Worm (Caenorhabditis elegans) whole organism, mixed stage, embryonic: ENCODE measurements around the gene clec-62.

Experiments
- M03D4.4 ChIP-seq: sonication (generic microtip); optimal IDR thresholded peaks from 2 replicates; lab custom pipeline; 2017; ENCODE audit warnings: mild to moderate bottlenecking, missing genetic modification characterization, missing compliant biosample characterization
- bed-3 ChIP-seq: fragments of 200-800 bp; sonication (Bioruptor generic); optimal IDR thresholded peaks from 3 replicates; lab custom pipeline; 2018; ENCODE audit warnings: mild to moderate bottlenecking, missing genetic modification characterization, moderate library complexity, missing compliant biosample characterization
- blmp-1 ChIP-seq: fragments of 150-350 bp; optimal IDR thresholded peaks from 2 replicates; lab custom pipeline; 2014; ENCODE audit warnings: missing biosample characterization, missing genetic modification characterization
- ceh-39 ChIP-seq: fragments of 150-350 bp; optimal IDR thresholded peaks from 2 replicates; lab custom pipeline; 2014; ENCODE audit warnings: missing biosample characterization, missing genetic modification characterization
- ceh-43 ChIP-seq: fragments of 200-800 bp; sonication (Bioruptor generic); optimal IDR thresholded peaks from 2 replicates; lab custom pipeline; 2018; ENCODE audit warnings: mild to moderate bottlenecking, missing genetic modification characterization, moderate library complexity, missing compliant biosample characterization
- ceh-83 ChIP-seq: fragments of 200-800 bp; sonication (Bioruptor generic); optimal IDR thresholded peaks from 2 replicates; lab custom pipeline; 2018; ENCODE audit warnings: mild to moderate bottlenecking, missing genetic modification characterization, missing compliant biosample characterization
- ces-1 ChIP-seq: fragments of 150-350 bp; optimal IDR thresholded peaks from 2 replicates; lab custom pipeline; 2014; ENCODE audit warnings: missing biosample characterization, missing genetic modification reagents, missing genetic modification characterization
- cnd-1 ChIP-seq: fragments of 200-800 bp; sonication (Bioruptor generic); optimal IDR thresholded peaks from 2 replicates; lab custom pipeline; 2018; ENCODE audit warnings: mild to moderate bottlenecking, missing genetic modification characterization, missing compliant biosample characterization
- drap-1 ChIP-seq: fragments of 200-800 bp; sonication (Bioruptor generic); optimal IDR thresholded peaks from 3 replicates; lab custom pipeline; 2018; ENCODE audit warnings: mild to moderate bottlenecking, missing genetic modification characterization, missing compliant biosample characterization
- elt-1 ChIP-seq: sonication (generic microtip); optimal IDR thresholded peaks from 2 replicates; lab custom pipeline; 2017; ENCODE audit warnings: missing genetic modification characterization, mild to moderate bottlenecking, missing compliant biosample characterization, antibody characterized with exemption, moderate library complexity, borderline replicate concordance; ENCODE audit not compliant: insufficient read depth
- elt-3 ChIP-seq: fragments of 150-350 bp; optimal IDR thresholded peaks from 2 replicates; lab custom pipeline; 2014; ENCODE audit warnings: missing biosample characterization, missing genetic modification characterization
- flh-1 ChIP-seq: fragments of 200-800 bp; sonication (Bioruptor generic); optimal IDR thresholded peaks from 2 replicates; lab custom pipeline; 2018; ENCODE audit warnings: mild to moderate bottlenecking, missing genetic modification characterization, moderate library complexity, missing compliant biosample characterization
- ham-2 ChIP-seq: fragments of 200-800 bp; sonication (Bioruptor generic); optimal IDR thresholded peaks from 2 replicates; lab custom pipeline; 2018; ENCODE audit warnings: mild to moderate bottlenecking, missing genetic modification characterization, missing compliant biosample characterization
- hlh-1 ChIP-seq: fragments of 150-350 bp; optimal IDR thresholded peaks from 2 replicates; lab custom pipeline; 2014; ENCODE audit warnings: missing biosample characterization, missing genetic modification reagents, missing genetic modification characterization
- lin-13 ChIP-seq: fragments of 150-350 bp; optimal IDR thresholded peaks from 2 replicates; lab custom pipeline; 2014; ENCODE audit warnings: missing biosample characterization, missing genetic modification characterization
- lsy-2 ChIP-seq: fragments of 150-350 bp; optimal IDR thresholded peaks from 2 replicates; lab custom pipeline; 2014; ENCODE audit warnings: missing biosample characterization, missing genetic modification characterization
- mep-1 ChIP-seq: fragments of 150-350 bp; optimal IDR thresholded peaks from 2 replicates; lab custom pipeline; 2017; ENCODE audit warnings: missing biosample characterization, missing genetic modification reagents, missing genetic modification characterization, inconsistent platforms
- mls-2 ChIP-seq: sonication (generic microtip); optimal IDR thresholded peaks from 2 replicates; lab custom pipeline; 2016; ENCODE audit warnings: mild to moderate bottlenecking, missing genetic modification characterization, moderate library complexity, missing compliant biosample characterization
- nhr-12 ChIP-seq: fragments of 150-350 bp; optimal IDR thresholded peaks from 2 replicates; lab custom pipeline; 2014; ENCODE audit warnings: missing biosample characterization, missing genetic modification characterization
- nhr-2 ChIP-seq: fragments of 150-350 bp; optimal IDR thresholded peaks from 2 replicates; lab custom pipeline; 2014; ENCODE audit warnings: missing biosample characterization, missing genetic modification characterization
- nhr-237 ChIP-seq: fragments of 150-350 bp; optimal IDR thresholded peaks from 2 replicates; lab custom pipeline; 2014; ENCODE audit warnings: missing biosample characterization, missing genetic modification characterization
- nhr-28 ChIP-seq: fragments of 150-350 bp; optimal IDR thresholded peaks from 2 replicates; lab custom pipeline; 2014; ENCODE audit warnings: missing biosample characterization, missing genetic modification characterization
- nhr-76 ChIP-seq: sonication (generic microtip); optimal IDR thresholded peaks from 2 replicates; lab custom pipeline; 2017; ENCODE audit warnings: missing biosample characterization, missing genetic modification characterization
- pha-4 ChIP-seq: fragments of 150-350 bp; optimal IDR thresholded peaks from 2 replicates; lab custom pipeline; 2018; ENCODE audit warnings: missing biosample characterization, missing genetic modification reagents, missing genetic modification characterization
- sem-2 ChIP-seq: fragments of 200-800 bp; sonication (Bioruptor generic); optimal IDR thresholded peaks from 2 replicates; lab custom pipeline; 2018; ENCODE audit warnings: mild to moderate bottlenecking, missing genetic modification characterization, missing compliant biosample characterization
- snpc-4 ChIP-seq: fragments of 150-350 bp; optimal IDR thresholded peaks from 2 replicates; lab custom pipeline; 2014; ENCODE audit warnings: missing biosample characterization, missing genetic modification characterization
- sptf-1 ChIP-seq: sonication (generic microtip); optimal IDR thresholded peaks from 2 replicates; lab custom pipeline; 2017; ENCODE audit warnings: mild to moderate bottlenecking, missing genetic modification characterization, moderate library complexity, missing compliant biosample characterization
- tbx-8 ChIP-seq: fragments of 200-800 bp; sonication (Bioruptor generic); optimal IDR thresholded peaks from 2 replicates; lab custom pipeline; 2018; ENCODE audit warnings: mild to moderate bottlenecking, missing genetic modification characterization, moderate library complexity, missing compliant biosample characterization
- unc-120 ChIP-seq: sonication (generic microtip); optimal IDR thresholded peaks from 2 replicates; lab custom pipeline; 2017; ENCODE audit warnings: missing genetic modification characterization, missing compliant biosample characterization; ENCODE audit not compliant: poor library complexity, severe bottlenecking
- unc-39 ChIP-seq: fragments of 150-350 bp; optimal IDR thresholded peaks from 2 replicates; lab custom pipeline; 2014; ENCODE audit warnings: missing biosample characterization, missing genetic modification characterization
- unc-62 ChIP-seq: fragments of 150-350 bp; optimal IDR thresholded peaks from 2 replicates; lab custom pipeline; 2014; ENCODE audit warnings: missing biosample characterization, missing genetic modification reagents, missing genetic modification characterization
- zip-8 ChIP-seq: fragments of 150-350 bp; optimal IDR thresholded peaks from 2 replicates; lab custom pipeline; 2014; ENCODE audit warnings: missing biosample characterization, missing genetic modification characterization

Gene clec-62

DNA sequence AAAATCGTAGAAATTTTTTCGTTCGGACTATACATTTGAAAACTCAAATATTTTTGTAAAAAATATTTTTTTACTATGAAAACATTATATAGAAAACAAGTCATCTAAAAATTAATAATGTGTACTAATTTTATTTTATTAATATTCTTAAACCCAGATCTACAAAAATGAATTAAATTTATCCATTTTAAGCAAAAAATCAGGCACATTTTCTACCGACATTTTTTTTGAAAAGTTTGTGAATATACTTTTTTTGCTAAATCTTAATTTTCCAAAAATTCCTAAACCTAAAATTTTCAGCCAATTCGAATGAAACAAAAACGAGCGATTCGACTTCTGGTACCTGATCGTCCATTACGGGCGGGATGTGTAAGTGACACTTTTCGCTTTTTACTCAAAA is 44.9 kb upstream of the clec-62 start, which contains the start of gene arrd-10:
Gene arrd-10, plus strand, starts transcription at position 301 of the 400 bp plus-strand sequence.
- no peak for TF ChIP-seq unc-120 (tag; lab: Kevin White, UChicago)
- TF ChIP-seq unc-39 (tag; lab: Kevin White, UChicago): no peak
- no peak for TF ChIP-seq nhr-237 (tag; lab: Kevin White, UChicago)
- TF ChIP-seq sem-2 (GFP tag; lab: Kevin White, UChicago): no peak
- TF ChIP-seq M03D4.4 (tag; lab: Kevin White, UChicago): no peak
- TF ChIP-seq mls-2 (tag; lab: Kevin White, UChicago): no peak
- TF ChIP-seq nhr-76: no peak
- TF ChIP-seq ceh-83 (GFP tag; lab: Kevin White, UChicago): no peak
- TF ChIP-seq drap-1 (GFP tag; lab: Kevin White, UChicago): no peak
- no peak for TF ChIP-seq ceh-43
- no peak for TF ChIP-seq unc-62 (GFP tag; lab: Kevin White, UChicago)
- no peak for TF ChIP-seq nhr-12

DNA sequence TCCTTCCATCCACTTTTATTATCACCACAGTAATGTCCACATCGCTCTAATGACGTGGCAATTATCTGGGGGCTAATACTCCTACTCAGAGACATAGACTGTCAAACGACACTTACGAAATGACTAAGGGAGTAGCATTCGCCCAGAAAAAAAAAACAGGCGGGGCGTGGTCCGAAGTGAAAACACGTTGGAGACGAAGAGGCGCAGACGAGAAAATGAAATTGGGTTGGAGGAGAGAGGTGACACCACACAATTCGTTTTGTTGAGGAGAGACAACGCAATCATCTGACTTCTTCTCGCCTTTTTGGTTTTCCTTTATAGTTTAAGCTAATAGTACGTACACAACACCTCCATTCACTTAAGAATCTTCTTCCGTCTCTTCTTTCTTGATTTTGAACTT is 44.2 kb upstream of the clec-62 start:
- no peak for TF ChIP-seq zip-8 (tag; lab: Kevin White, UChicago)
- no peak for TF ChIP-seq flh-1 (GFP tag; lab: Kevin White, UChicago)
- no peak for TF ChIP-seq elt-3
- no peak for TF ChIP-seq ham-2 (GFP tag; lab: Kevin White, UChicago)
- TF ChIP-seq ces-1 (GFP tag; lab: Kevin White, UChicago): peak; percentile 61

DNA sequence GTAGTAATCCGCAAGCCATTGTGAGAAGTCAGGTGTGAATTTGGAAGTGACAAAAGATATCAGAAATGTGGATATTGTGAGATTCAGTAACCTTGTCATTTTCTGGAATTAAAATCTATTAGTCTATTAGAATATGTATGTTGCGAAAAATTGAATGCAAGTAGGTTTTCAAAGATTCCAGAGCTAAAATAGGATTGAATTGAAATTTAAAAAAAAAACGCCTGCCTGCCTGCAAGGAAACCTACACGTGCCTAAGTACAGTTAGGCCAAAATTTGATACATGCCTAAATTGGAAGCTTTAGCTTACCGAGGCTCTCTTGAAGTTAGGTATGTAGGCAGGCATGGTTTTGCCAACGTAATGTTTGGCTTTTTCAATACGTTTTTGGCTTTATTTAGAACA is 40.3 kb upstream of the clec-62 start, which contains the start of gene lips-9:
Gene lips-9, minus strand, starts transcription at position 101 of the 400 bp plus-strand sequence.
- TF ChIP-seq nhr-12 (no peak), unc-62 (GFP tag; lab: Kevin White, UChicago) (no peak), ham-2 (GFP tag; lab: Kevin White, UChicago) (no peak), elt-1 (tag; lab: Kevin White, UChicago) (no peak), mep-1 (tag; lab: Kevin White, UChicago) (no peak), nhr-237 (tag; lab: Kevin White, UChicago) (no peak), blmp-1 (tag; lab: Kevin White, UChicago) (no peak), lin-13 (tag; lab: Kevin White, UChicago) (no peak), snpc-4 (no peak)

DNA sequence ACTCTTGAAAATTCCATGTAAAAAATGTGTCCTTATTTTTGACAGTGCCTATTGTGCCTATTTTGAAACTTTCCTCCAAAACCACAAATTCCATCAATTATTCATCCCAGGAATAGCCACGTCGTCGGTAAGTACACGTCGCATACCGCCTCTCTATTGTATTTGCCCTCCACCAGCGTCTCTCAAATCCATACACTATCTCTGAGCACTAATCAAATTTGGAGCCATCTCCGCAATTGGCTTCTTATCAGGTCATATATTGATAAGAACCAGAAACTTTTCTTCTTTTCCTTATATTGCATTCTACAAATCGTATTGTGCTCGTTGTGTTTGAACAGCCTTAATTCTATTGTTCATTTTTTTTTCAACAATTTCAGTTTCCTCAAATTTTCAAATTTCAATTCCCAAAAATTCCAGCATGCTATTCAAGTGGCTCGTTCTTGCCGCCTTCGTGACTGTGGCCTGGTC is 36.6 kb upstream of the clec-62 start, which contains the start of gene dct-18:
Gene dct-18, plus strand, starts transcription at position 418 of the 468 bp plus-strand sequence.
- TF ChIP-seq unc-39 (tag; lab: Kevin White, UChicago) (no peak), pha-4 (tag; lab: Kevin White, UChicago) (no peak), drap-1 (GFP tag; lab: Kevin White, UChicago) (no peak), ces-1 (GFP tag; lab: Kevin White, UChicago) (no peak), nhr-2 (tag; lab: Kevin White, UChicago) (no peak), M03D4.4 (tag; lab: Kevin White, UChicago) (no peak), sem-2 (GFP tag; lab: Kevin White, UChicago) (no peak), nhr-76 (no peak), hlh-1 (tag; lab: Kevin White, UChicago) (no peak), ham-2 (GFP tag; lab: Kevin White, UChicago) (no peak), mls-2 (tag; lab: Kevin White, UChicago) (no peak), unc-62 (GFP tag; lab: Kevin White, UChicago) (no peak), ceh-39 (tag; lab: Kevin White, UChicago) (no peak), snpc-4 (no peak), nhr-237 (tag; lab: Kevin White, UChicago) (no peak), nhr-28 (tag; lab: Kevin White, UChicago) (no peak), ceh-43 (no peak)

DNA sequence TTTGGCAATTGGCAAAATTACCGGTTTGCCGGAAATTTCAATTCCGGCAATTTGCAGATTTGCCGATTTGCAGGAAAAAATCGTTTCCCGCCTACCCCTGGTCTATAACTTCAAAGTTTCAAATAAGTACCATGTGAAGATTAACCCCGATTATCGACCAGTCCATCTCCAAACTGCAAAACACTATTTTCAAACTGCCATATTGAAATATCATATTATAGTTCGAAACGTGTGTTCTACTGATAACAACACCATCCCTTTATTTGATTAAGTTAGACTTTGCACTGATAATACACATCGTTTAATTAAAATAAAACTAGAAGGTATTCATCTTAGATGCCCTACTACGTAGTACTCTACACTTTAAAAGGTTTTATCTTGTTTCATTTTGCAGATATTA is 35.2 kb upstream of the clec-62 start:
- TF ChIP-seq ham-2 (GFP tag; lab: Kevin White, UChicago) (no peak), snpc-4 (no peak), bed-3 (GFP tag; lab: Kevin White, UChicago) (no peak), cnd-1 (tag; lab: Kevin White, UChicago) (no peak), nhr-76 (no peak)

DNA sequence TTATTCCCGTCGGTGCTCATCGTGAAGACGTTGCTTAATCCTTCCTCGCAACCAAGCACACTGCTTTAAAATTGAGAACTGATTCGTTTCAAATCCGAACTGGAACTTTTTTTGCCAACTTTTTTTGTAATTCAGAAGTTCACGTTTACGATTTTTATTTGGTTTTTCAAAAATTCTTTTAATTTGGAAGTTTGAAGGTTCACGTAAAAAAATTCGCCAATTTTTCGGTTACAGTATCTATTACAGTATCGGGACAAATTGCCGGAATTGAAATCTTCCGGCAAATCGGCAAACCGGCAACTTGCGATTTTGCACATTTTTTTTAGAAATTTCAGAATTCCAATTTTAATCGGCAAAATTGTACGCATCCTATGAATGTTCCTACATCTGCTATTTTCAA is 33.3 kb upstream of the clec-62 start, which contains the start of gene F58G1.3:
Gene F58G1.3, minus strand, starts transcription at position 101 of the 400 bp plus-strand sequence.
- TF ChIP-seq M03D4.4 (tag; lab: Kevin White, UChicago) (no peak), ceh-39 (tag; lab: Kevin White, UChicago) (no peak), mls-2 (tag; lab: Kevin White, UChicago) (no peak), lin-13 (tag; lab: Kevin White, UChicago) (no peak), elt-3 (no peak), nhr-237 (tag; lab: Kevin White, UChicago) (no peak), blmp-1 (tag; lab: Kevin White, UChicago) (no peak), flh-1 (GFP tag; lab: Kevin White, UChicago) (no peak), elt-1 (tag; lab: Kevin White, UChicago) (no peak), nhr-76 (no peak), ces-1 (GFP tag; lab: Kevin White, UChicago) (no peak), tbx-8 (GFP tag; lab: Kevin White, UChicago) (no peak), unc-62 (GFP tag; lab: Kevin White, UChicago) (no peak), sptf-1 (tag; lab: Kevin White, UChicago) (no peak), lsy-2 (tag; lab: Kevin White, UChicago) (no peak), nhr-28 (tag; lab: Kevin White, UChicago) (no peak)
